Fruit fly (Drosophila melanogaster): ENCODE measurements around the gene CG42854.

- TF ChIP-seq GATAd (GFP tag; optimal IDR thresholded peaks at IDR 0.05): no peak
- TF ChIP-seq Hnf4 (GFP tag; optimal IDR thresholded peaks at IDR 0.05): no peak
- no peak for TF ChIP-seq HLH106 (tag; optimal IDR thresholded peaks at IDR 0.05)
- TF ChIP-seq h (GFP tag; optimal IDR thresholded peaks at IDR 0.05): no peak
- no peak for TF ChIP-seq Dfd (GFP tag; optimal IDR thresholded peaks at IDR 0.05)
- TF ChIP-seq usp (GFP tag; optimal IDR thresholded peaks at IDR 0.05): no peak
- no peak for TF ChIP-seq Vsx2 (GFP tag; optimal IDR thresholded peaks at IDR 0.05; ENCODE audit: partially characterized antibody)
- no peak for TF ChIP-seq Myc (optimal IDR thresholded peaks at IDR 0.05)
- no peak for TF ChIP-seq OdsH (GFP tag; optimal IDR thresholded peaks at IDR 0.05)
- TF ChIP-seq psq (GFP tag; optimal IDR thresholded peaks at IDR 0.05): no peak
- TF ChIP-seq br (GFP tag; optimal IDR thresholded peaks at IDR 0.05): no peak
- no peak for TF ChIP-seq Hr83 (GFP tag; optimal IDR thresholded peaks at IDR 0.05; ENCODE audit: poor library complexity, severe bottlenecking)
Observed at dm6 chrX:17230944-17231343, 15.9 kb downstream of the CG42854 start, which contains the start of gene CG10597.

Data from whole organism, wandering third instar larva.